Fruit fly (Drosophila melanogaster) Kc167 (cell line): ENCODE data around the gene wapl.

Experiments used
- Myc ChIP-seq: fragments of >200 bp; optimal IDR thresholded peaks from 2 replicates; lab custom pipeline; 2017; ENCODE audit warnings: missing external identifiers
- Sin3A ChIP-seq: fragments of >200 bp; optimal IDR thresholded peaks from 2 replicates; lab custom pipeline; 2018; ENCODE audit warnings: missing external identifiers
- h ChIP-seq: fragments of >200 bp; optimal IDR thresholded peaks from 3 replicates; lab custom pipeline; 2018; ENCODE audit warnings: missing external identifiers
- insv ChIP-seq: fragments of >200 bp; optimal IDR thresholded peaks from 3 replicates; lab custom pipeline; 2018; ENCODE audit warnings: missing external identifiers
- psq ChIP-seq: fragments of >200 bp; optimal IDR thresholded peaks from 2 replicates; lab custom pipeline; 2017; ENCODE audit warnings: missing external identifiers
- ttk ChIP-seq: sonication (Bioruptor generic); optimal IDR thresholded peaks from 2 replicates; lab custom pipeline; 2017; ENCODE audit warnings: missing external identifiers

wapl gene

dm6 chrX:2142275-2142934, 16.4 kb downstream of the wapl start:
- TF ChIP-seq Myc (lab: Kevin White, UChicago), result no peak
- TF ChIP-seq insv, result no peak

- TF ChIP-seq h (lab: Kevin White, UChicago) (no peak), ttk (lab: Kevin White, UChicago) (no peak), Myc (lab: Kevin White, UChicago) (no peak), Sin3A (lab: Kevin White, UChicago) (no peak), psq (no peak), insv (no peak)
Observed at dm6 chrX:2141854-2142216, 16.9 kb downstream of the wapl start.

dm6 chrX:2141159-2141853, 17.5 kb downstream of the wapl start, which contains the start of gene D2hgdh:
Gene D2hgdh (plus strand): TSS chrX:2141489.
- TF ChIP-seq Sin3A (lab: Kevin White, UChicago), result no peak
- TF ChIP-seq Myc (lab: Kevin White, UChicago), result no peak
- TF ChIP-seq insv, result no peak
- TF ChIP-seq ttk (lab: Kevin White, UChicago), result no peak
- TF ChIP-seq h (lab: Kevin White, UChicago), result no peak
- TF ChIP-seq psq, result no peak

DNA sequence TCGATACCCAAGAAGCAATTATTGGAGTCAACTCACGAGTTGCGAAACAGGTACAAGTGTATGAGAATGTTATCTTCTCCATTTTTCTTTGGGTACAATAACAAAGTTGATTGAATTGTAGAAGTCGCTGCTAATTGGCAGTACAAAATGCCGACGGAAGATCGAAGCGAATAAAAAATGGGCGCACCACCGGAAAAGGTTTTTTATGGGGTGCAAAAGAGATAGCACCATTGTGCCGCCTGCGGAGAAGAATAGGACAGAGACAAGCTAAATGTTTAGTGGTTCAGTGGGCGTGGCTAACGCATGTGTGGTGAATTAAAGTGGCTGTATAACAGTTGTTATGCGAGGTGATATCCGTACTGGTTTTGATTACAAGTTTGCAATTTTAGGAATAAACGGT, 18.3 kb downstream of the wapl start:
- no peak for TF ChIP-seq Sin3A (lab: Kevin White, UChicago)
- no peak for TF ChIP-seq insv
- no peak for TF ChIP-seq h (lab: Kevin White, UChicago)
- no peak for TF ChIP-seq ttk (lab: Kevin White, UChicago)
- no peak for TF ChIP-seq psq
- no peak for TF ChIP-seq Myc (lab: Kevin White, UChicago)

DNA sequence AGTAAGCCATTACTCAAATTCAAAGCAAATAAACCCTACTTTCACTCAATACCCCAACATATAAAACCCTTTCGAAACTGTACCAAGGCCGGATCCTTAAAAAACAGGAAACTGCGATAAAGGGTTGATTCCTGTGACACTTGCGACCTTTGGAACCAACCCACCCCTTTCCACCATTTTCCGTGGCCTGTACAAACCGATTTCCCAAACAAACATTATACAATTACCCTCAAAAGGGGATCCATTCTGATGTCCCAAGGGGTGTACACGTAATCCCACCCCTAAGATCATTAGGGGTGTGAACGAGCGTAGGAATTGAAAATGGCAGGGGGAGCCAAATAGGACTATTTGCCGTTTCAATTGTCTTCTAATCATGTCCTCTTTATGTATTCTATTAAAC, 19.2 kb downstream of the wapl start:
- TF ChIP-seq Myc (lab: Kevin White, UChicago) (no peak), ttk (lab: Kevin White, UChicago) (no peak), h (lab: Kevin White, UChicago) (no peak), insv (no peak), Sin3A (lab: Kevin White, UChicago) (no peak), psq (no peak)

dm6 chrX:2138417-2138816, 20.4 kb downstream of the wapl start:
- TF ChIP-seq Myc (lab: Kevin White, UChicago), result no peak

dm6 chrX:2138342-2138416, 20.6 kb downstream of the wapl start, which contains the start of gene ph-p:
Gene ph-p (minus strand): TSS chrX:2138371.
- TF ChIP-seq psq, result no peak
- TF ChIP-seq Myc (lab: Kevin White, UChicago), result no peak
- TF ChIP-seq h (lab: Kevin White, UChicago), result no peak
- no peak for TF ChIP-seq ttk (lab: Kevin White, UChicago)
- no peak for TF ChIP-seq insv
- TF ChIP-seq Sin3A (lab: Kevin White, UChicago), result no peak

DNA sequence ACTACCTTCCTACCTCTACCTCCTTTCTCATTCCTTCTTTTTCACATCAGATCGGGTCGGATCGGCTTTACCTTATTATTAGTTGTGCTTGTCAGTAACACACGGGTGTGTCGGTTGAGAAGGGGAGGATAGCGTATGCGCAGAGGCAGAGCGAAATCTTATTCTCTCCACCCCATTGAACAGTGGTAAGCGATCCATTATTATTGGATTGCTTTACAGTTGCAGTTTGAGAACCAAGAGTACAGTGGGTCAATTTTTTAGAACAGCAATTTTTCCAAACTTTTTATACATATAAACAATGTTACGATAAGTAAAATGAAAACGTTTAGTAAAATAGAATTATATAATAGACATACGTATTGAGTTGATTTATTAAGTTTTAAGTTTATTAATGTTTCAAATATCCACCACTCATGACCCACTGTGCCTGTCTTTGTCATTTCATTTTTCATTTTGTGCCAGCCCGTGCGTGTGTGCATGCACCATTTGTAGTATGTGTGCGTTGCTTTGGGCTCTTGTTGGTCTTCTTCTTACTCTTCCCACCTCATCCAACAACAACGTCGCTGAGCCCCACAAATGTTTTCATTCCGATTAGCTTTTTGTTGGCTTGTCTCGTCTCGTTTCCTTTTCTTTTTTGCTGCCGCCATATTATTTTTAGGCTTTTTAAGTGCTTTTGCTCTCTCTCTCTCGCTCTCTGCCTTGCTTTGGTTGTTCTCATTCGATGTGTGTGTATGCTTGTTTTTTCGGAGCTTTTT, 21.0 kb downstream of the wapl start:
- no peak for TF ChIP-seq ttk (lab: Kevin White, UChicago)
- no peak for TF ChIP-seq Myc (lab: Kevin White, UChicago)
- no peak for TF ChIP-seq Sin3A (lab: Kevin White, UChicago)
- no peak for TF ChIP-seq psq
- TF ChIP-seq h (lab: Kevin White, UChicago), result no peak
- TF ChIP-seq insv, result no peak

dm6 chrX:2136831-2137452, 21.8 kb downstream of the wapl start:
- TF ChIP-seq h (lab: Kevin White, UChicago) (no peak), Myc (lab: Kevin White, UChicago) (no peak), Sin3A (lab: Kevin White, UChicago) (no peak), ttk (lab: Kevin White, UChicago) (no peak), psq (no peak), insv (no peak)

dm6 chrX:2135868-2136787, 22.7 kb downstream of the wapl start:
- no peak for TF ChIP-seq ttk (lab: Kevin White, UChicago)
- no peak for TF ChIP-seq Sin3A (lab: Kevin White, UChicago)
- TF ChIP-seq insv, result no peak
- no peak for TF ChIP-seq psq
- no peak for TF ChIP-seq Myc (lab: Kevin White, UChicago)
- TF ChIP-seq h (lab: Kevin White, UChicago), result no peak

DNA sequence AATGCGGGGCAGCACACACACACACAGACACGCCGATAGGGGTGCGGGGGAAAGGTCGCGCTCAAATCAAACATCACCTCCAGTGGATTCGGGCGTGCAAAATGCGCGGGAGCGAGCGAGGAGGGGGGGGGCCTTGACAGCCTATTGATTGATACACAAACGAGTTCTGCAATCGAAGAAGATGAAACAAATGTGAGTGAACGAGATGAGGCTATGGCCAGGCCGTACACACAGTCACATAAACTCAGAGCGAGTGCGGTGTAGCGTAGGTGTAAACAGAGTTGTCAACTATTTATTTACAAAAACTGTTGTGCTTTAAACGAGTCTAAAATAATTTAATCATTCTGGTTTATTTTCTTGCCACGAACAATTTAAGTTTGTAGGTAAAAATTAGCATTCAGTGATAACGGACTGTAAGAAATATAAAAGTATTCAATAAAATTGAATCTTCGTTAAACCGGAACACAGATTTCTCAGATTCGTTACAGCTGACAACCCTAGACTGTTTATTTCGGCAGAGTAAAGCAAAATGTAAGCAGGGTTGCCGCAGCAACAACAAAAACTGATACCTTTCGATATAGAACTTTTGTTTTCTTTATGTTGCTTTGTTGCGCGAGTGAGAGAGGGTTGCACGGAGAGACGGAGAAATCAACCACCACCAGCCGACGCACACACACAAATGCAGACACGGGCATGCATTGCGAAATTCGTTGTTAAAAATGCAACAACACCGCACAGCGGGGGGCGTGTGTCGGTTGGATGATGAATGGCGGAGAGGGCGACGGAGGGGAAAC, 23.6 kb downstream of the wapl start:
- TF ChIP-seq ttk (lab: Kevin White, UChicago) (peak; percentile 81), Myc (lab: Kevin White, UChicago) (no peak)
